Fruit fly (Drosophila melanogaster) whole organism, embryonic: Measurements from ENCODE around the gene Mipp2.

Experiments used
- CG10959 ChIP-seq: fragments of 200-800 bp; sonication (Bioruptor generic); IDR thresholded peaks from 2 replicates; pipeline ENCODE4 v1.3.6; 2022; ENCODE audit warnings: missing biosample characterization, missing genetic modification characterization
- CG16779 ChIP-seq: fragments of 200-800 bp; sonication (Bioruptor generic); IDR thresholded peaks from 2 replicates; pipeline ENCODE4 v1.3.6; 2022; ENCODE audit warnings: missing biosample characterization, missing genetic modification characterization
- CG17568 ChIP-seq: fragments of 200-800 bp; sonication (Bioruptor generic); optimal IDR thresholded peaks from 2 replicates; lab custom pipeline; 2018; ENCODE audit warnings: missing biosample characterization, mild to moderate bottlenecking, missing genetic modification characterization, moderate library complexity
- CG17829 ChIP-seq: fragments of 200-800 bp; optimal IDR thresholded peaks from 2 replicates; lab custom pipeline; 2019; ENCODE audit warnings: missing biosample characterization, mild to moderate bottlenecking, missing genetic modification characterization, moderate library complexity
- CG3407 ChIP-seq: fragments of 200-800 bp; sonication (Bioruptor generic); optimal IDR thresholded peaks from 2 replicates; lab custom pipeline; 2018; ENCODE audit warnings: missing biosample characterization, mild to moderate bottlenecking, missing genetic modification characterization
- H15 ChIP-seq: fragments of 200-800 bp; sonication (Bioruptor generic); IDR thresholded peaks from 3 replicates; pipeline ENCODE4 v1.3.6; 2022; ENCODE audit warnings: missing biosample characterization, missing genetic modification characterization
- HLH3B ChIP-seq: fragments of 200-800 bp; sonication (Bioruptor generic); IDR thresholded peaks from 2 replicates; pipeline ENCODE4 v1.3.6; 2022; ENCODE audit warnings: missing biosample characterization, missing genetic modification characterization

DNA sequence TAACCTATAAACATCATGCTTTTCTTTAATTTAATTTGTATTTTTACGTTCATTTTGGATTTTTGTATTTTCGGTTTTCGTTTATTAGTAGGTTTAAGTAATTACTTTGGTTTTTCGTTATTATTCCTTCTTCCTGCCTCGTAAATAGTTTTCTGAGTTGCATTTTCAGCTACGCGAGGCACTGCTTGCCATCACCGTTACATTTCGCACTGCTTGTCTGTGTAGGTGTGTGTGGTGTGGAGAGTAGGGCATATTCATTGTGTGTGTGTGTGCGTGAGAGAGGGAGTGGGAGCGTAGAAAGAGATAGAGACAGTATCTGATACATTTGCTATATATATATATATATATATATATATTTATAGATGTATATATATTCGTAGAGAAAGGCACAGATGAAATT, 13.5 kb upstream of the Mipp2 start:
- TF ChIP-seq CG16779 = no peak
- no peak for TF ChIP-seq CG10959 (GFP tag; lab: Robert Waterston, UW)
- no peak for TF ChIP-seq CG17829 (tag; lab: Kevin White, UChicago)
- TF ChIP-seq HLH3B (GFP tag; lab: Robert Waterston, UW) = no peak
- no peak for TF ChIP-seq CG3407 (GFP tag; lab: Kevin White, UChicago)
- TF ChIP-seq H15 = no peak
- no peak for TF ChIP-seq CG17568 (GFP tag; lab: Kevin White, UChicago)
